Fruit fly (Drosophila melanogaster): ENCODE results near the gene ham.

The ham gene

dm6 chr2L:18724842-18725241, 67.9 kb downstream of the ham start (continued):
- peak; percentile 70 for TF ChIP-seq CG32006 (GFP tag; optimal IDR thresholded peaks at IDR 0.05)

dm6 chr2L:18719583-18719982, 73.1 kb downstream of the ham start:
- TF ChIP-seq fd85E (GFP tag; optimal IDR thresholded peaks at IDR 0.05) (no peak), lz (GFP tag; optimal IDR thresholded peaks at IDR 0.05) (no peak), CG10669 (GFP tag; optimal IDR thresholded peaks at IDR 0.05) (no peak), ss (GFP tag; optimal IDR thresholded peaks at IDR 0.05) (no peak), OdsH (GFP tag; optimal IDR thresholded peaks at IDR 0.05) (no peak), spab (GFP tag; optimal IDR thresholded peaks at IDR 0.05) (no peak), CG7368 (GFP tag; optimal IDR thresholded peaks at IDR 0.05) (no peak), CG8119 (GFP tag; IDR thresholded peaks at IDR 0.05) (peak; percentile 41; the same call in 1 of the 3 replicates), CG3032 (tag; optimal IDR thresholded peaks at IDR 0.05) (no peak), CG6163 (GFP tag; IDR thresholded peaks at IDR 0.05) (no peak), salr (GFP tag; optimal IDR thresholded peaks at IDR 0.05) (no peak), Eip93F (GFP tag; optimal IDR thresholded peaks at IDR 0.05) (no peak), Gug (GFP tag; IDR thresholded peaks at IDR 0.05) (no peak), CG6808 (GFP tag; optimal IDR thresholded peaks at IDR 0.05) (no peak), dac (GFP tag; optimal IDR thresholded peaks at IDR 0.05) (no peak), CG15336 (GFP tag; IDR thresholded peaks at IDR 0.05) (0 out of 2 replicates have a peak, but pooled peaks have one; percentile 19), Sox102F (GFP tag; optimal IDR thresholded peaks at IDR 0.05) (no peak), CG6276 (GFP tag; optimal IDR thresholded peaks at IDR 0.05) (no peak), dsx (GFP tag; optimal IDR thresholded peaks at IDR 0.05; ENCODE audit: poor library complexity, severe bottlenecking) (peak; percentile 13), CG8319 (GFP tag; optimal IDR thresholded peaks at IDR 0.05) (no peak), esn (GFP tag; optimal IDR thresholded peaks at IDR 0.05) (no peak), Eip75B (GFP tag; optimal IDR thresholded peaks at IDR 0.05) (no peak), CG3919 (GFP tag; optimal IDR thresholded peaks at IDR 0.05) (no peak), Met (GFP tag; optimal IDR thresholded peaks at IDR 0.05) (no peak), fkh (GFP tag; optimal IDR thresholded peaks at IDR 0.05) (no peak), achi (GFP tag; optimal IDR thresholded peaks at IDR 0.05) (no peak), net (GFP tag; optimal IDR thresholded peaks at IDR 0.05) (no peak), Sox14 (GFP tag; optimal IDR thresholded peaks at IDR 0.05) (no peak), CG34406 (GFP tag; optimal IDR thresholded peaks at IDR 0.05) (no peak), CG11762 (GFP tag; optimal IDR thresholded peaks at IDR 0.05; ENCODE audit: insufficient read depth) (no peak), CG11902 (GFP tag; optimal IDR thresholded peaks at IDR 0.05) (no peak), CG6854 (GFP tag; optimal IDR thresholded peaks at IDR 0.05) (no peak), cyc (GFP tag; optimal IDR thresholded peaks at IDR 0.05) (no peak), CG32006 (GFP tag; optimal IDR thresholded peaks at IDR 0.05) (peak; percentile 70), CG16779 (tag; optimal IDR thresholded peaks at IDR 0.05) (no peak), CG6792 (GFP tag; optimal IDR thresholded peaks at IDR 0.05) (no peak), Ets96B (tag; optimal IDR thresholded peaks at IDR 0.05) (no peak), Hr39 (GFP tag; optimal IDR thresholded peaks at IDR 0.05) (no peak), pdm3 (GFP tag; optimal IDR thresholded peaks at IDR 0.05) (no peak), Hr38 (GFP tag; optimal IDR thresholded peaks at IDR 0.05) (no peak), CG1621 (tag; optimal IDR thresholded peaks at IDR 0.05) (no peak), vri (GFP tag; optimal IDR thresholded peaks at IDR 0.05) (no peak), CG4318 (GFP tag; optimal IDR thresholded peaks at IDR 0.05) (peak; percentile 34), Eip78C (GFP tag) (peak; percentile 59), fd59A (GFP tag; optimal IDR thresholded peaks at IDR 0.05) (no peak), CG11294 (GFP tag; IDR thresholded peaks at IDR 0.05) (no peak), eg (GFP tag; IDR thresholded peaks at IDR 0.05) (0 out of 3 replicates have a peak, but pooled peaks have one; percentile 30), acj6 (GFP tag; optimal IDR thresholded peaks at IDR 0.05) (no peak), Hr4 (GFP tag; optimal IDR thresholded peaks at IDR 0.05) (peak; percentile 74), CG9139 (GFP tag; optimal IDR thresholded peaks at IDR 0.05) (no peak), topi (GFP tag; optimal IDR thresholded peaks at IDR 0.05) (no peak)

Measured in whole organism, prepupa.